Fruit fly (Drosophila melanogaster) whole organism, prepupa: Measurements from ENCODE around the gene PIG-L.
A peak's percentile ranks its signal among the peaks of the same experiment; 100 is the strongest.

Experiments used
- Blimp-1 ChIP-seq: fragments of 200-800 bp; sonication (Bioruptor generic); optimal IDR thresholded peaks from 3 replicates; lab custom pipeline; 2017; ENCODE audit warnings: missing biosample characterization, missing genetic modification characterization, mild to moderate bottlenecking, moderate library complexity, missing genetic modification reagents
- CG10669 ChIP-seq: fragments of 200-800 bp; sonication (Bioruptor generic); optimal IDR thresholded peaks from 3 replicates; lab custom pipeline; 2018; ENCODE audit warnings: missing biosample characterization, mild to moderate bottlenecking, missing genetic modification characterization, moderate library complexity
- CG11294 ChIP-seq: fragments of 200-800 bp; sonication (Bioruptor generic); IDR thresholded peaks from 2 replicates; pipeline ENCODE4 v1.3.6; 2022; ENCODE audit warnings: missing biosample characterization, missing genetic modification characterization
- CG11762 ChIP-seq: fragments of 200-800 bp; sonication (Bioruptor generic); optimal IDR thresholded peaks from 3 replicates; lab custom pipeline; 2016; ENCODE audit warnings: missing biosample characterization, missing genetic modification characterization; ENCODE audit not compliant: insufficient read depth
- CG16779 ChIP-seq: fragments of 200-800 bp; sonication (Bioruptor generic); optimal IDR thresholded peaks from 3 replicates; lab custom pipeline; 2017; ENCODE audit warnings: missing biosample characterization, mild to moderate bottlenecking, missing genetic modification characterization
- CG31627 ChIP-seq: fragments of 200-800 bp; sonication (Bioruptor generic); optimal IDR thresholded peaks from 3 replicates; lab custom pipeline; 2016; ENCODE audit warnings: missing biosample characterization, missing genetic modification characterization
- CG32006 ChIP-seq: fragments of 200-800 bp; sonication (Bioruptor generic); optimal IDR thresholded peaks from 3 replicates; lab custom pipeline; 2017; ENCODE audit warnings: missing biosample characterization, mild to moderate bottlenecking, missing genetic modification characterization
- CG34406 ChIP-seq: fragments of 200-800 bp; sonication (Bioruptor generic); optimal IDR thresholded peaks from 3 replicates; lab custom pipeline; 2016; ENCODE audit warnings: missing biosample characterization, missing genetic modification characterization
- CG3919 ChIP-seq: fragments of 200-800 bp; sonication (Bioruptor generic); optimal IDR thresholded peaks from 3 replicates; lab custom pipeline; 2016; ENCODE audit warnings: missing biosample characterization, missing genetic modification characterization
- CG4318 ChIP-seq: fragments of 200-800 bp; sonication (Bioruptor generic); optimal IDR thresholded peaks from 3 replicates; lab custom pipeline; 2017; ENCODE audit warnings: missing biosample characterization, mild to moderate bottlenecking, missing genetic modification characterization
- CG6163 ChIP-seq: fragments of 200-800 bp; sonication (Bioruptor generic); IDR thresholded peaks from 3 replicates; pipeline ENCODE4 v1.3.6; 2022; ENCODE audit warnings: missing biosample characterization, missing genetic modification characterization
- CG6276 ChIP-seq: fragments of 200-800 bp; sonication (Bioruptor generic); optimal IDR thresholded peaks from 2 replicates; lab custom pipeline; 2017; ENCODE audit warnings: missing biosample characterization, mild to moderate bottlenecking, missing genetic modification characterization
- CG6792 ChIP-seq: fragments of 200-800 bp; sonication (Bioruptor generic); optimal IDR thresholded peaks from 3 replicates; lab custom pipeline; 2016; ENCODE audit warnings: missing biosample characterization, missing genetic modification characterization
- CG6808 ChIP-seq: fragments of 200-800 bp; sonication (Bioruptor generic); optimal IDR thresholded peaks from 3 replicates; lab custom pipeline; 2017; ENCODE audit warnings: missing biosample characterization, missing genetic modification characterization, mild to moderate bottlenecking, moderate library complexity, missing genetic modification reagents
- CG7368 ChIP-seq: fragments of 200-800 bp; sonication (Bioruptor generic); optimal IDR thresholded peaks from 3 replicates; lab custom pipeline; 2016; ENCODE audit warnings: missing biosample characterization, missing genetic modification characterization
- CG8119 ChIP-seq: fragments of 200-800 bp; sonication (Bioruptor generic); IDR thresholded peaks from 3 replicates; pipeline ENCODE4 v1.3.6; 2022; ENCODE audit warnings: missing biosample characterization, missing genetic modification characterization
- CG8319 ChIP-seq: fragments of 200-800 bp; sonication (Bioruptor generic); optimal IDR thresholded peaks from 3 replicates; lab custom pipeline; 2016; ENCODE audit warnings: missing biosample characterization, missing genetic modification characterization
- CG8632 ChIP-seq: fragments of 200-800 bp; sonication (Bioruptor generic); optimal IDR thresholded peaks from 3 replicates; lab custom pipeline; 2016; ENCODE audit warnings: missing biosample characterization, missing genetic modification characterization
- CG9139 ChIP-seq: fragments of 200-800 bp; sonication (Bioruptor generic); optimal IDR thresholded peaks from 3 replicates; lab custom pipeline; 2017; ENCODE audit warnings: missing biosample characterization, mild to moderate bottlenecking, missing genetic modification characterization
- Eip75B ChIP-seq: fragments of 200-800 bp; sonication (Bioruptor generic); optimal IDR thresholded peaks from 3 replicates; lab custom pipeline; 2016; ENCODE audit warnings: missing biosample characterization, missing genetic modification characterization
- Eip78C ChIP-seq: fragments of 200-800 bp; sonication (Bioruptor generic); peaks from one replicate; lab custom pipeline; 2016; ENCODE audit warnings: missing biosample characterization, missing genetic modification characterization
- Ets21C ChIP-seq: fragments of 200-800 bp; sonication (Bioruptor generic); optimal IDR thresholded peaks from 3 replicates; lab custom pipeline; 2016; ENCODE audit warnings: missing biosample characterization, missing genetic modification characterization
- Gug ChIP-seq: fragments of 200-800 bp; sonication (Bioruptor generic); IDR thresholded peaks from 2 replicates; pipeline ENCODE4 v1.3.6; 2022; ENCODE audit warnings: missing biosample characterization, missing genetic modification characterization
- Hr4 ChIP-seq: fragments of 200-800 bp; sonication (Bioruptor generic); optimal IDR thresholded peaks from 3 replicates; lab custom pipeline; 2016; ENCODE audit warnings: missing biosample characterization, missing genetic modification characterization
- Lpt ChIP-seq: fragments of 200-800 bp; sonication (Bioruptor generic); optimal IDR thresholded peaks from 3 replicates; lab custom pipeline; 2016; ENCODE audit warnings: missing biosample characterization, missing genetic modification characterization
- Met ChIP-seq: fragments of 200-800 bp; sonication (Bioruptor generic); optimal IDR thresholded peaks from 3 replicates; lab custom pipeline; 2016; ENCODE audit warnings: missing biosample characterization, missing genetic modification characterization
- Smox ChIP-seq: fragments of 200-800 bp; sonication (Bioruptor generic); optimal IDR thresholded peaks from 3 replicates; lab custom pipeline; 2016; ENCODE audit warnings: missing biosample characterization, missing genetic modification characterization
- Sox102F ChIP-seq: fragments of 200-800 bp; sonication (Bioruptor generic); optimal IDR thresholded peaks from 2 replicates; lab custom pipeline; 2016; ENCODE audit warnings: missing biosample characterization, mild to moderate bottlenecking, missing genetic modification characterization
- Sox14 ChIP-seq: fragments of 200-800 bp; sonication (Bioruptor generic); optimal IDR thresholded peaks from 3 replicates; lab custom pipeline; 2016; ENCODE audit warnings: missing biosample characterization, missing genetic modification characterization
- Sox15 ChIP-seq: fragments of 200-800 bp; sonication (Bioruptor generic); optimal IDR thresholded peaks from 3 replicates; lab custom pipeline; 2016; ENCODE audit warnings: missing biosample characterization, missing genetic modification characterization
- achi ChIP-seq: fragments of 200-800 bp; sonication (Bioruptor generic); optimal IDR thresholded peaks from 3 replicates; lab custom pipeline; 2016; ENCODE audit warnings: missing biosample characterization, missing genetic modification characterization
- acj6 ChIP-seq: fragments of 200-800 bp; sonication (Bioruptor generic); optimal IDR thresholded peaks from 3 replicates; lab custom pipeline; 2016; ENCODE audit warnings: missing biosample characterization, missing genetic modification characterization
- cyc ChIP-seq: fragments of 200-800 bp; sonication (Bioruptor generic); optimal IDR thresholded peaks from 3 replicates; lab custom pipeline; 2016; ENCODE audit warnings: missing biosample characterization, missing genetic modification characterization
- dsx ChIP-seq: fragments of 200-800 bp; optimal IDR thresholded peaks from 3 replicates; lab custom pipeline; 2019; ENCODE audit warnings: missing biosample characterization, mild to moderate bottlenecking, missing genetic modification characterization, moderate library complexity; ENCODE audit not compliant: poor library complexity, severe bottlenecking
- eg ChIP-seq: fragments of 200-800 bp; sonication (Bioruptor generic); IDR thresholded peaks from 3 replicates; pipeline ENCODE4 v1.3.6; 2022; ENCODE audit warnings: missing biosample characterization, missing genetic modification characterization
- esn ChIP-seq: fragments of 200-800 bp; sonication (Bioruptor generic); optimal IDR thresholded peaks from 2 replicates; lab custom pipeline; 2016; ENCODE audit warnings: missing biosample characterization, mild to moderate bottlenecking, missing genetic modification characterization, moderate library complexity
- fd85E ChIP-seq: fragments of 200-800 bp; sonication (Bioruptor generic); optimal IDR thresholded peaks from 3 replicates; lab custom pipeline; 2016; ENCODE audit warnings: missing biosample characterization, missing genetic modification characterization
- fkh ChIP-seq: fragments of 200-800 bp; sonication (Bioruptor generic); optimal IDR thresholded peaks from 3 replicates; lab custom pipeline; 2017; ENCODE audit warnings: missing biosample characterization, mild to moderate bottlenecking, missing genetic modification characterization, moderate library complexity
- lz ChIP-seq: fragments of 200-800 bp; sonication (Bioruptor generic); optimal IDR thresholded peaks from 3 replicates; lab custom pipeline; 2016; ENCODE audit warnings: missing biosample characterization, missing genetic modification characterization
- net ChIP-seq: fragments of 200-800 bp; sonication (Bioruptor generic); optimal IDR thresholded peaks from 3 replicates; lab custom pipeline; 2016; ENCODE audit warnings: missing biosample characterization, missing genetic modification characterization
- pdm3 ChIP-seq: fragments of 200-800 bp; sonication (Bioruptor generic); optimal IDR thresholded peaks from 3 replicates; lab custom pipeline; 2016; ENCODE audit warnings: missing biosample characterization, missing genetic modification characterization
- ss ChIP-seq, 2 experiments: fragments of 200-800 bp; sonication (Bioruptor generic); optimal IDR thresholded peaks; 2 replicates in 1 of 2; 3 replicates in 1 of 2; lab custom pipeline; 2017 to 2018; ENCODE audit warnings: mild to moderate bottlenecking in 2 of 2, missing biosample characterization in 2 of 2, missing genetic modification characterization in 2 of 2, moderate library complexity in 1 of 2
- topi ChIP-seq: fragments of 200-800 bp; sonication (Bioruptor generic); optimal IDR thresholded peaks from 3 replicates; lab custom pipeline; 2016; ENCODE audit warnings: missing biosample characterization, missing genetic modification characterization
- vri ChIP-seq: fragments of 200-800 bp; sonication (Bioruptor generic); optimal IDR thresholded peaks from 3 replicates; lab custom pipeline; 2016; ENCODE audit warnings: missing biosample characterization, mild to moderate bottlenecking, missing genetic modification characterization

The PIG-L gene

dm6 chr3R:20035887-20036286 is 14.7 kb upstream of the PIG-L start, which contains the start of gene Regnase-1 (continued):
- TF ChIP-seq CG6163 (GFP tag; lab: Robert Waterston, UW) (peak; percentile 89), Eip78C (GFP tag; lab: Kevin White, UChicago) (peak; percentile 94), CG34406 (GFP tag; lab: Kevin White, UChicago) (peak; percentile 87), fkh (peak; percentile 99), CG32006 (GFP tag; lab: Kevin White, UChicago) (peak; percentile 47), pdm3 (GFP tag; lab: Kevin White, UChicago) (peak; percentile 85), Hr4 (peak; percentile 49), CG11762 (GFP tag; lab: Kevin White, UChicago) (peak; percentile 63), fd85E (GFP tag; lab: Kevin White, UChicago) (peak; percentile 84), CG9139 (GFP tag; lab: Kevin White, UChicago) (peak; percentile 87), CG3919 (GFP tag; lab: Kevin White, UChicago) (peak; percentile 90), Lpt (GFP tag; lab: Kevin White, UChicago) (peak; percentile 29), net (peak; percentile 85), vri (GFP tag; lab: Kevin White, UChicago) (no peak), CG8632 (GFP tag; lab: Kevin White, UChicago) (peak; percentile 82), acj6 (peak; percentile 74), ss (GFP tag; optimal IDR thresholded peaks at IDR 0.05; lab: Kevin White, UChicago) (peak in 1 of 2 experiments; percentile 91)

- TF ChIP-seq CG3919 (GFP tag; lab: Kevin White, UChicago) (no peak), esn (GFP tag; lab: Kevin White, UChicago) (peak; percentile 46)
- TF ChIP-seq, all 60 proteins: peak for 1
Measured at dm6 chr3R:20031764-20032079, 10.6 kb upstream of the PIG-L start, which contains the start of gene idc. Gene idc, plus strand, starts transcription at chr3R:20031823.

- TF ChIP-seq Sox15 (GFP tag; lab: Kevin White, UChicago) = peak; percentile 75
- peak; percentile 41 for TF ChIP-seq Blimp-1 (GFP tag; lab: Kevin White, UChicago)
- peak; percentile 67 for TF ChIP-seq CG8319 (GFP tag; lab: Kevin White, UChicago)
- TF ChIP-seq CG4318 (GFP tag; lab: Kevin White, UChicago) = peak; percentile 86
- TF ChIP-seq ss (GFP tag; optimal IDR thresholded peaks at IDR 0.05; lab: Kevin White, UChicago) = no peak
- TF ChIP-seq fd85E (GFP tag; lab: Kevin White, UChicago) = no peak
- TF ChIP-seq CG31627 (GFP tag; lab: Kevin White, UChicago) = peak; percentile 80
- TF ChIP-seq fkh = peak; percentile 34
- 0 out of 3 replicates have a peak, but pooled peaks have one; percentile 43 for TF ChIP-seq CG6163 (GFP tag; lab: Robert Waterston, UW)
- TF ChIP-seq CG10669 (GFP tag; lab: Kevin White, UChicago) = no peak
- TF ChIP-seq CG6276 (GFP tag; lab: Kevin White, UChicago) = no peak
- no peak for TF ChIP-seq CG6808
- TF ChIP-seq vri (GFP tag; lab: Kevin White, UChicago) = no peak
- no peak for TF ChIP-seq CG16779 (tag; lab: Kevin White, UChicago)
- peak; percentile 62; the same call in 2 of the 3 replicates for TF ChIP-seq eg (GFP tag; lab: Robert Waterston, UW)
- peak; percentile 63 for TF ChIP-seq CG6792 (GFP tag; lab: Kevin White, UChicago)
- TF ChIP-seq CG8119 = peak; percentile 59; the same call in 2 of the 3 replicates
- peak; percentile 57; the same call in 1 of the 2 replicates for TF ChIP-seq CG11294 (GFP tag; lab: Robert Waterston, UW)
- TF ChIP-seq dsx (GFP tag; lab: Kevin White, UChicago) = no peak
- TF ChIP-seq Sox102F (GFP tag; lab: Kevin White, UChicago) = no peak
- peak; percentile 75 for TF ChIP-seq achi (GFP tag; lab: Kevin White, UChicago)
- TF ChIP-seq Met = no peak
- peak; percentile 81 for TF ChIP-seq esn (GFP tag; lab: Kevin White, UChicago)
- TF ChIP-seq Ets21C = peak; percentile 65
- no peak for TF ChIP-seq net
- TF ChIP-seq lz (GFP tag; lab: Kevin White, UChicago) = peak; percentile 75
- peak; percentile 76 for TF ChIP-seq CG11762 (GFP tag; lab: Kevin White, UChicago)
- TF ChIP-seq pdm3 (GFP tag; lab: Kevin White, UChicago) = peak; percentile 77
- TF ChIP-seq Sox14 (GFP tag; lab: Kevin White, UChicago) = peak; percentile 74
- peak; percentile 63 for TF ChIP-seq cyc (GFP tag; lab: Kevin White, UChicago)
- TF ChIP-seq Eip75B = no peak
- TF ChIP-seq Smox (GFP tag; lab: Kevin White, UChicago) = no peak
- peak; percentile 71 for TF ChIP-seq Gug (GFP tag; lab: Robert Waterston, UW)
- no peak for TF ChIP-seq Lpt (GFP tag; lab: Kevin White, UChicago)
- TF ChIP-seq CG8632 (GFP tag; lab: Kevin White, UChicago) = peak; percentile 69
- TF ChIP-seq topi (GFP tag; lab: Kevin White, UChicago) = peak; percentile 68
- TF ChIP-seq CG7368 (GFP tag; lab: Kevin White, UChicago) = no peak
- TF ChIP-seq acj6 = peak; percentile 81
Measured at dm6 chr3R:20031043-20031763, 10.1 kb upstream of the PIG-L start, which contains the start of gene trem. Gene trem, minus strand, starts transcription at chr3R:20031309.
